Fruit fly (Drosophila melanogaster) whole organism, embryonic: Measurements from ENCODE around the gene cdi.

Source experiments
- BEAF-32 ChIP-seq: fragments of 200-800 bp; sonication (Bioruptor generic); optimal IDR thresholded peaks from 3 replicates; lab custom pipeline; 2017; ENCODE audit warnings: missing biosample characterization, missing genetic modification characterization, mild to moderate bottlenecking, moderate library complexity, missing genetic modification reagents
- Bteb2 ChIP-seq: fragments of 200-800 bp; sonication (Bioruptor generic); optimal IDR thresholded peaks from 2 replicates; lab custom pipeline; 2016; ENCODE audit warnings: missing biosample characterization, missing genetic modification characterization
- CG11456 ChIP-seq: fragments of 200-800 bp; sonication (Bioruptor generic); IDR thresholded peaks from 3 replicates; pipeline ENCODE4 v1.3.6; 2022; ENCODE audit warnings: missing biosample characterization, missing genetic modification characterization
- CG12391 ChIP-seq: fragments of 200-800 bp; sonication (Bioruptor generic); optimal IDR thresholded peaks from 3 replicates; lab custom pipeline; 2018; ENCODE audit warnings: missing biosample characterization, mild to moderate bottlenecking, missing genetic modification characterization, moderate library complexity
- CG12942 ChIP-seq: fragments of 200-800 bp; sonication (Bioruptor generic); optimal IDR thresholded peaks from 3 replicates; lab custom pipeline; 2016; ENCODE audit warnings: missing biosample characterization, missing genetic modification characterization
- CG13296 ChIP-seq: fragments of 200-800 bp; sonication (Bioruptor generic); optimal IDR thresholded peaks from 3 replicates; lab custom pipeline; 2018; ENCODE audit warnings: missing biosample characterization, mild to moderate bottlenecking, missing genetic modification characterization
- CG14667 ChIP-seq: fragments of 200-800 bp; sonication (Bioruptor generic); IDR thresholded peaks from 2 replicates; pipeline ENCODE4 v1.3.6; 2022; ENCODE audit warnings: missing biosample characterization, missing genetic modification characterization
- CG15479 ChIP-seq: fragments of 200-800 bp; sonication (Bioruptor generic); optimal IDR thresholded peaks from 3 replicates; lab custom pipeline; 2019; ENCODE audit warnings: missing biosample characterization, mild to moderate bottlenecking, missing genetic modification characterization, moderate library complexity
- CG1602 ChIP-seq: fragments of 200-800 bp; sonication (Bioruptor generic); optimal IDR thresholded peaks from 3 replicates; lab custom pipeline; 2016; ENCODE audit warnings: missing biosample characterization, missing genetic modification characterization
- CG17328 ChIP-seq: fragments of 200-800 bp; sonication (Bioruptor generic); IDR thresholded peaks from 2 replicates; pipeline ENCODE4 v1.3.6; 2022; ENCODE audit warnings: missing biosample characterization, missing genetic modification characterization
- CG18011 ChIP-seq: fragments of 200-800 bp; sonication (Bioruptor generic); optimal IDR thresholded peaks from 2 replicates; lab custom pipeline; 2017; ENCODE audit warnings: missing biosample characterization, missing genetic modification characterization, mild to moderate bottlenecking, moderate library complexity, missing genotype
- CG18599 ChIP-seq: fragments of 200-800 bp; sonication (Bioruptor generic); optimal IDR thresholded peaks from 3 replicates; lab custom pipeline; 2017; ENCODE audit warnings: missing biosample characterization, missing genetic modification characterization, mild to moderate bottlenecking, moderate library complexity, missing genetic modification reagents
- CG2129 ChIP-seq: fragments of 200-800 bp; sonication (Bioruptor generic); IDR thresholded peaks from 2 replicates; pipeline ENCODE4 v1.3.6; 2022; ENCODE audit warnings: missing biosample characterization, missing genetic modification characterization; ENCODE audit not compliant: partially characterized antibody
- CG34224 ChIP-seq: fragments of 200-800 bp; sonication (Bioruptor generic); IDR thresholded peaks from 3 replicates; pipeline ENCODE4 v1.3.6; 2022; ENCODE audit warnings: missing biosample characterization, missing genetic modification characterization; ENCODE audit not compliant: partially characterized antibody
- CG6254 ChIP-seq: fragments of 200-800 bp; sonication (Bioruptor generic); optimal IDR thresholded peaks from 3 replicates; lab custom pipeline; 2017; ENCODE audit warnings: mild to moderate bottlenecking, missing biosample characterization, missing genetic modification reagents, missing genetic modification characterization
- CG6272 ChIP-seq: fragments of 200-800 bp; sonication (Bioruptor generic); IDR thresholded peaks from 2 replicates; pipeline ENCODE4 v1.3.6; 2022; ENCODE audit warnings: missing biosample characterization, missing genetic modification characterization
- CG6683 ChIP-seq: fragments of 200-800 bp; sonication (Bioruptor generic); optimal IDR thresholded peaks from 2 replicates; lab custom pipeline; 2017; ENCODE audit warnings: missing biosample characterization, mild to moderate bottlenecking, missing genetic modification characterization, missing genetic modification reagents
- CG6689 ChIP-seq: fragments of 200-800 bp; sonication (Bioruptor generic); IDR thresholded peaks from 2 replicates; pipeline ENCODE4 v1.3.6; 2022; ENCODE audit warnings: missing biosample characterization, missing genetic modification characterization
- CG7271 ChIP-seq: fragments of 200-800 bp; sonication (Bioruptor generic); optimal IDR thresholded peaks from 2 replicates; lab custom pipeline; 2018; ENCODE audit warnings: missing biosample characterization, mild to moderate bottlenecking, missing genetic modification characterization, moderate library complexity
- CG8944 ChIP-seq: fragments of 200-800 bp; sonication (Bioruptor generic); optimal IDR thresholded peaks from 3 replicates; lab custom pipeline; 2016; ENCODE audit warnings: missing biosample characterization, missing genetic modification characterization
- CTCF ChIP-seq: fragments of 200-800 bp; sonication (Bioruptor generic); optimal IDR thresholded peaks from 2 replicates; lab custom pipeline; 2017; ENCODE audit warnings: missing biosample characterization, mild to moderate bottlenecking, missing genetic modification characterization, moderate library complexity
- CrebB ChIP-seq: fragments of 200-800 bp; sonication (Bioruptor generic); optimal IDR thresholded peaks from 3 replicates; lab custom pipeline; 2018; ENCODE audit warnings: missing biosample characterization, mild to moderate bottlenecking, missing genetic modification characterization
- D19B ChIP-seq: fragments of 200-800 bp; sonication (Bioruptor generic); optimal IDR thresholded peaks from 2 replicates; lab custom pipeline; 2017; ENCODE audit warnings: missing biosample characterization, mild to moderate bottlenecking, missing genetic modification characterization
- Eip74EF ChIP-seq, 2 experiments: fragments of 200-800 bp in 1 of 2; fragments of >200 bp in 1 of 2; sonication (Bioruptor generic) in 1 of 2; optimal IDR thresholded peaks; 2 replicates each; lab custom pipeline; 2017 to 2019; ENCODE audit warnings: missing biosample characterization in 2 of 2, missing genetic modification characterization in 2 of 2, mild to moderate bottlenecking in 1 of 2, moderate library complexity in 1 of 2
- Fer1 ChIP-seq: fragments of 200-800 bp; sonication (Bioruptor generic); optimal IDR thresholded peaks from 2 replicates; lab custom pipeline; 2017; ENCODE audit warnings: missing biosample characterization, mild to moderate bottlenecking, missing genetic modification characterization
- Hr78 ChIP-seq, 2 experiments: fragments of 200-800 bp in 1 of 2; fragments of >200 bp in 1 of 2; sonication (Bioruptor generic) in 1 of 2; optimal IDR thresholded peaks; 2 replicates each; lab custom pipeline; 2017 to 2019; ENCODE audit warnings: missing biosample characterization in 2 of 2, missing genetic modification characterization in 2 of 2, mild to moderate bottlenecking in 1 of 2, moderate library complexity in 1 of 2
- Kr ChIP-seq: fragments of 200-800 bp; sonication (Bioruptor generic); optimal IDR thresholded peaks from 2 replicates; lab custom pipeline; 2017; ENCODE audit warnings: missing biosample characterization, mild to moderate bottlenecking, missing genetic modification characterization
- Lim3 ChIP-seq: fragments of 200-800 bp; sonication (Bioruptor generic); IDR thresholded peaks from 2 replicates; pipeline ENCODE4 v1.3.6; 2022; ENCODE audit warnings: missing biosample characterization, missing genetic modification characterization
- Optix ChIP-seq: fragments of 200-800 bp; sonication (Bioruptor generic); IDR thresholded peaks from 3 replicates; pipeline ENCODE4 v1.3.6; 2022; ENCODE audit warnings: missing biosample characterization, missing genetic modification characterization
- Ravus ChIP-seq: fragments of 200-800 bp; sonication (Bioruptor generic); IDR thresholded peaks from 2 replicates; pipeline ENCODE4 v1.3.6; 2022; ENCODE audit warnings: missing biosample characterization, missing genetic modification characterization
- Scr ChIP-seq: fragments of 200-800 bp; sonication (Bioruptor generic); IDR thresholded peaks from 2 replicates; pipeline ENCODE4 v1.3.6; 2022; ENCODE audit warnings: missing biosample characterization, missing genetic modification characterization; ENCODE audit not compliant: partially characterized antibody
- Ssrp ChIP-seq: fragments of 200-800 bp; sonication (Bioruptor generic); optimal IDR thresholded peaks from 2 replicates; lab custom pipeline; 2018; ENCODE audit warnings: missing biosample characterization, mild to moderate bottlenecking, missing genetic modification characterization, moderate library complexity
- Xrp1 ChIP-seq: fragments of 200-800 bp; sonication (Bioruptor generic); IDR thresholded peaks from 2 replicates; pipeline ENCODE4 v1.3.6; 2022; ENCODE audit warnings: missing biosample characterization, missing genetic modification characterization
- ato ChIP-seq: fragments of 200-800 bp; sonication (Bioruptor generic); IDR thresholded peaks from 2 replicates; pipeline ENCODE4 v1.3.6; 2022; ENCODE audit warnings: missing biosample characterization, missing genetic modification characterization; ENCODE audit not compliant: partially characterized antibody
- az2 ChIP-seq: fragments of 200-800 bp; sonication (Bioruptor generic); optimal IDR thresholded peaks from 3 replicates; lab custom pipeline; 2016; ENCODE audit warnings: missing biosample characterization, missing genetic modification characterization
- dan ChIP-seq: fragments of 200-800 bp; sonication (Bioruptor generic); IDR thresholded peaks from 2 replicates; pipeline ENCODE4 v1.3.6; 2022; ENCODE audit warnings: missing biosample characterization, missing genetic modification characterization
- dati ChIP-seq: fragments of 200-800 bp; sonication (Bioruptor generic); IDR thresholded peaks from 2 replicates; pipeline ENCODE4 v1.3.6; 2022; ENCODE audit warnings: missing biosample characterization, missing genetic modification characterization
- gce ChIP-seq: fragments of 200-800 bp; sonication (Bioruptor generic); IDR thresholded peaks from 3 replicates; pipeline ENCODE4 v1.3.6; 2022; ENCODE audit warnings: missing biosample characterization, missing genetic modification characterization
- gfzf ChIP-seq: fragments of 200-800 bp; sonication (Bioruptor generic); optimal IDR thresholded peaks from 2 replicates; lab custom pipeline; 2016; ENCODE audit warnings: missing biosample characterization, mild to moderate bottlenecking, missing genetic modification characterization, moderate library complexity
- gsb-n ChIP-seq: fragments of 200-800 bp; sonication (Bioruptor generic); optimal IDR thresholded peaks from 3 replicates; lab custom pipeline; 2018; ENCODE audit warnings: missing biosample characterization, mild to moderate bottlenecking, missing genetic modification characterization
- lilli ChIP-seq: fragments of 200-800 bp; sonication (Bioruptor generic); optimal IDR thresholded peaks from 3 replicates; lab custom pipeline; 2016; ENCODE audit warnings: missing biosample characterization, missing genetic modification characterization
- nerfin-2 ChIP-seq: fragments of 200-800 bp; sonication (Bioruptor generic); IDR thresholded peaks from 2 replicates; pipeline ENCODE4 v1.3.6; 2022; ENCODE audit warnings: missing biosample characterization, missing genetic modification characterization; ENCODE audit not compliant: partially characterized antibody
- pfk ChIP-seq: fragments of 200-800 bp; sonication (Bioruptor generic); optimal IDR thresholded peaks from 2 replicates; lab custom pipeline; 2018; ENCODE audit warnings: missing biosample characterization, mild to moderate bottlenecking, missing genetic modification characterization, moderate library complexity
- pnt ChIP-seq: fragments of 200-800 bp; sonication (Bioruptor generic); optimal IDR thresholded peaks from 3 replicates; lab custom pipeline; 2016; ENCODE audit warnings: missing biosample characterization, missing genetic modification characterization
- sisA ChIP-seq: fragments of 200-800 bp; sonication (Bioruptor generic); IDR thresholded peaks from 2 replicates; pipeline ENCODE4 v1.3.6; 2022; ENCODE audit warnings: missing biosample characterization, missing genetic modification characterization
- sqz ChIP-seq: fragments of 200-800 bp; sonication (Bioruptor generic); optimal IDR thresholded peaks from 3 replicates; lab custom pipeline; 2018; ENCODE audit warnings: missing biosample characterization, mild to moderate bottlenecking, missing genetic modification characterization
- sr ChIP-seq: fragments of 200-800 bp; sonication (Bioruptor generic); IDR thresholded peaks from 3 replicates; pipeline ENCODE4 v1.3.6; 2022; ENCODE audit warnings: missing biosample characterization, missing genetic modification characterization
- tx ChIP-seq: fragments of 200-800 bp; sonication (Bioruptor generic); optimal IDR thresholded peaks from 2 replicates; lab custom pipeline; 2016; ENCODE audit warnings: missing biosample characterization, missing genetic modification characterization
- vfl ChIP-seq: fragments of 200-800 bp; sonication (Bioruptor generic); optimal IDR thresholded peaks from 2 replicates; lab custom pipeline; 2016; ENCODE audit warnings: missing biosample characterization, missing genetic modification characterization
- vnd ChIP-seq: fragments of 200-800 bp; sonication (Bioruptor generic); IDR thresholded peaks from 3 replicates; pipeline ENCODE4 v1.3.6; 2022; ENCODE audit warnings: missing biosample characterization, missing genetic modification characterization; ENCODE audit not compliant: partially characterized antibody

Gene cdi

dm6 chr3R:19023862-19024261 is 70.2 kb downstream of the cdi start, which contains the start of the genes CG6005 and CG14286 (continued):
- TF ChIP-seq Fer1 (GFP tag; lab: Kevin White, UChicago) (no peak), CG13296 (GFP tag; lab: Kevin White, UChicago) (peak; percentile 6), sisA (peak; percentile 70), Lim3 (GFP tag; lab: Robert Waterston, UW) (no peak), CG2129 (GFP tag; lab: Robert Waterston, UW) (peak; percentile 42; the same call in 1 of the 2 replicates), CG8944 (GFP tag; lab: Kevin White, UChicago) (no peak), CG14667 (peak; percentile 53), tx (GFP tag; lab: Kevin White, UChicago) (peak; percentile 30), CG6272 (GFP tag; lab: Robert Waterston, UW) (peak; percentile 54; the same call in 1 of the 2 replicates), vfl (GFP tag; lab: Kevin White, UChicago) (peak; percentile 27), CG34224 (peak; percentile 82), CG6689 (GFP tag; lab: Robert Waterston, UW) (peak; percentile 32; the same call in 1 of the 2 replicates), BEAF-32 (GFP tag; lab: Kevin White, UChicago) (peak; percentile 86), Eip74EF (GFP tag; optimal IDR thresholded peaks at IDR 0.05; lab: Kevin White, UChicago) (no peak), sr (GFP tag; lab: Robert Waterston, UW) (0 out of 3 replicates have a peak, but pooled peaks have one; percentile 18), CG11456 (GFP tag; lab: Robert Waterston, UW) (peak; percentile 92), CG6683 (GFP tag; lab: Kevin White, UChicago) (no peak), sqz (GFP tag; lab: Kevin White, UChicago) (no peak), CG17328 (GFP tag; lab: Robert Waterston, UW) (peak; percentile 60), vnd (GFP tag; lab: Robert Waterston, UW) (peak; percentile 79), Bteb2 (GFP tag; lab: Kevin White, UChicago) (peak; percentile 64), CG15479 (no peak), CG7271 (tag; lab: Kevin White, UChicago) (no peak), Kr (no peak), gce (GFP tag; lab: Robert Waterston, UW) (peak; percentile 48; the same call in 1 of the 3 replicates), Xrp1 (GFP tag; lab: Robert Waterston, UW) (peak; percentile 70), Ssrp (tag; lab: Kevin White, UChicago) (no peak), CG6254 (no peak), dan (no peak), CG12942 (peak; percentile 66), D19B (GFP tag; lab: Kevin White, UChicago) (no peak), dati (GFP tag; lab: Robert Waterston, UW) (0 out of 2 replicates have a peak, but pooled peaks have one; percentile 50), az2 (GFP tag; lab: Kevin White, UChicago) (peak; percentile 74), CrebB (no peak), lilli (GFP tag; lab: Kevin White, UChicago) (peak; percentile 84), CG12391 (tag; lab: Kevin White, UChicago) (peak; percentile 58), gfzf (peak; percentile 23), CG1602 (GFP tag; lab: Kevin White, UChicago) (peak; percentile 47), Ravus (GFP tag; lab: Robert Waterston, UW) (no peak; the same call in 1 of the 2 replicates), ato (GFP tag; lab: Robert Waterston, UW) (peak; percentile 84), gsb-n (tag; lab: Kevin White, UChicago) (peak; percentile 80), pfk (GFP tag; lab: Kevin White, UChicago) (no peak), nerfin-2 (GFP tag; lab: Robert Waterston, UW) (no peak; the same call in 1 of the 2 replicates), CG18599 (GFP tag; lab: Kevin White, UChicago) (no peak), pnt (no peak), CG18011 (GFP tag; lab: Kevin White, UChicago) (peak; percentile 40), Hr78 (GFP tag; optimal IDR thresholded peaks at IDR 0.05; lab: Kevin White, UChicago) (no peak), Optix (peak; percentile 63; the same call in 2 of the 3 replicates), Scr (GFP tag; lab: Robert Waterston, UW) (peak; percentile 82), CTCF (GFP tag; lab: Kevin White, UChicago) (peak; percentile 13)
